Worm (Caenorhabditis elegans) whole organism, young adult: ENCODE results near the gene F55G1.15.

Experiments
- B0336.3 ChIP-seq: fragments of 200-800 bp; sonication (Bioruptor generic); IDR thresholded peaks from 2 replicates; pipeline ENCODE4 v1.3.6; 2022; ENCODE audit warnings: missing genetic modification characterization, missing compliant biosample characterization
- F22D6.2 ChIP-seq: sonication (generic microtip); optimal IDR thresholded peaks from 2 replicates; lab custom pipeline; 2016; ENCODE audit warnings: mild to moderate bottlenecking, missing genetic modification characterization, missing compliant biosample characterization
- F23B12.7 ChIP-seq: sonication (generic microtip); optimal IDR thresholded peaks from 2 replicates; lab custom pipeline; 2017; ENCODE audit warnings: missing genetic modification characterization, mild to moderate bottlenecking, missing compliant biosample characterization, antibody characterized with exemption, moderate library complexity; ENCODE audit not compliant: insufficient read depth
- F39B2.1 ChIP-seq: fragments of 200-800 bp; sonication (Bioruptor generic); IDR thresholded peaks from 2 replicates; pipeline ENCODE4 v1.3.6; 2022; ENCODE audit warnings: missing genetic modification reagents, missing genetic modification characterization, missing compliant biosample characterization
- F49E8.2 ChIP-seq: sonication (generic microtip); optimal IDR thresholded peaks from 3 replicates; lab custom pipeline; 2017; ENCODE audit warnings: missing genetic modification characterization, mild to moderate bottlenecking, missing compliant biosample characterization, antibody characterized with exemption, moderate library complexity; ENCODE audit not compliant: insufficient read depth
- aptf-3 ChIP-seq: fragments of 200-800 bp; sonication (Bioruptor generic); IDR thresholded peaks from 2 replicates; pipeline ENCODE4 v1.3.6; 2022; ENCODE audit warnings: missing genetic modification characterization, missing compliant biosample characterization
- athp-1 ChIP-seq: sonication (generic microtip); optimal IDR thresholded peaks from 2 replicates; lab custom pipeline; 2017; ENCODE audit warnings: mild to moderate bottlenecking, missing genetic modification characterization, missing compliant biosample characterization
- attf-5 ChIP-seq: fragments of 200-800 bp; sonication (Bioruptor generic); optimal IDR thresholded peaks from 2 replicates; lab custom pipeline; 2018; ENCODE audit warnings: mild to moderate bottlenecking, missing genetic modification characterization, missing compliant biosample characterization
- cebp-1 ChIP-seq, 2 experiments: fragments of 200-800 bp in 1 of 2; sonication (Bioruptor generic) in 1 of 2; sonication (generic microtip) in 1 of 2; IDR thresholded peaks in 1 of 2; optimal IDR thresholded peaks in 1 of 2; 2 replicates each; pipeline versions ENCODE4 v1.3.6 to Lab custom; 2017 to 2022; ENCODE audit warnings: missing compliant biosample characterization in 2 of 2, missing genetic modification characterization in 2 of 2, mild to moderate bottlenecking in 1 of 2, missing genetic modification reagents in 1 of 2, moderate library complexity in 1 of 2
- ceh-27 ChIP-seq: fragments of 200-800 bp; sonication (Bioruptor generic); optimal IDR thresholded peaks from 2 replicates; lab custom pipeline; 2018; ENCODE audit warnings: mild to moderate bottlenecking, missing genetic modification characterization, moderate library complexity, missing compliant biosample characterization
- ceh-40 ChIP-seq: fragments of 200-800 bp; sonication (Bioruptor generic); IDR thresholded peaks from 2 replicates; pipeline ENCODE4 v1.3.6; 2022; ENCODE audit warnings: missing genetic modification characterization, missing compliant biosample characterization
- ceh-91 ChIP-seq: fragments of 200-800 bp; sonication (Bioruptor generic); IDR thresholded peaks from 2 replicates; pipeline ENCODE4 v1.3.6; 2022; ENCODE audit warnings: missing genetic modification reagents, missing genetic modification characterization, missing compliant biosample characterization
- chd-7 ChIP-seq: sonication (generic microtip); optimal IDR thresholded peaks from 2 replicates; lab custom pipeline; 2016; ENCODE audit warnings: mild to moderate bottlenecking, missing genetic modification characterization, moderate library complexity, missing compliant biosample characterization
- die-1 ChIP-seq: sonication (generic microtip); optimal IDR thresholded peaks from 2 replicates; lab custom pipeline; 2016; ENCODE audit warnings: missing genotype, mild to moderate bottlenecking, missing genetic modification characterization, missing compliant biosample characterization
- dox-1 ChIP-seq: fragments of 200-800 bp; sonication (Bioruptor generic); IDR thresholded peaks from 2 replicates; pipeline ENCODE4 v1.3.6; 2022; ENCODE audit warnings: missing genetic modification reagents, missing genetic modification characterization, missing compliant biosample characterization
- egl-18 ChIP-seq: fragments of 200-800 bp; sonication (Bioruptor generic); IDR thresholded peaks from 2 replicates; pipeline ENCODE4 v1.3.6; 2022; ENCODE audit warnings: missing genetic modification reagents, missing genetic modification characterization, missing compliant biosample characterization
- ekl-4 ChIP-seq: fragments of 200-800 bp; sonication (Bioruptor generic); IDR thresholded peaks from 2 replicates; pipeline ENCODE4 v1.3.6; 2022; ENCODE audit warnings: missing genetic modification reagents, missing genetic modification characterization, missing compliant biosample characterization
- ets-4 ChIP-seq: fragments of 200-800 bp; sonication (Bioruptor generic); optimal IDR thresholded peaks from 2 replicates; lab custom pipeline; 2018; ENCODE audit warnings: mild to moderate bottlenecking, missing genetic modification characterization, missing compliant biosample characterization
- let-526 ChIP-seq: fragments of 200-800 bp; sonication (Bioruptor generic); IDR thresholded peaks from 2 replicates; pipeline ENCODE4 v1.3.6; 2022; ENCODE audit warnings: missing genetic modification reagents, missing genetic modification characterization, missing compliant biosample characterization
- let-607 ChIP-seq, 2 experiments: fragments of 200-800 bp in 1 of 2; sonication (Bioruptor generic) in 1 of 2; sonication (generic microtip) in 1 of 2; optimal IDR thresholded peaks; 2 replicates each; lab custom pipeline; 2016 to 2018; ENCODE audit warnings: mild to moderate bottlenecking in 2 of 2, missing compliant biosample characterization in 2 of 2, missing genetic modification characterization in 2 of 2, moderate library complexity in 2 of 2, missing genotype in 1 of 2
- lin-26 ChIP-seq: fragments of 200-800 bp; sonication (Bioruptor generic); IDR thresholded peaks from 2 replicates; pipeline ENCODE4 v1.3.6; 2022; ENCODE audit warnings: missing genetic modification reagents, missing genetic modification characterization, missing compliant biosample characterization
- lin-35 ChIP-seq, 3 experiments: fragments of 150-350 bp in 2 of 3; sonication (generic microtip) in 1 of 3; optimal IDR thresholded peaks; 2 replicates each; lab custom pipeline; 2014 to 2018; ENCODE audit warnings: missing biosample characterization in 3 of 3, missing genetic modification characterization in 3 of 3, missing genetic modification reagents in 3 of 3
- lin-54 ChIP-seq: fragments of 200-800 bp; sonication (Bioruptor generic); optimal IDR thresholded peaks from 2 replicates; lab custom pipeline; 2018; ENCODE audit warnings: mild to moderate bottlenecking, missing genetic modification characterization, missing compliant biosample characterization
- lsy-27 ChIP-seq: sonication (generic microtip); optimal IDR thresholded peaks from 2 replicates; lab custom pipeline; 2017; ENCODE audit warnings: missing genetic modification characterization, mild to moderate bottlenecking, missing compliant biosample characterization, antibody characterized with exemption, missing genotype, borderline replicate concordance; ENCODE audit not compliant: insufficient read depth
- madf-10 ChIP-seq: sonication (generic microtip); optimal IDR thresholded peaks from 2 replicates; lab custom pipeline; 2016; ENCODE audit warnings: mild to moderate bottlenecking, missing genetic modification characterization, missing compliant biosample characterization
- madf-6 ChIP-seq: fragments of 200-800 bp; sonication (Bioruptor generic); IDR thresholded peaks from 2 replicates; pipeline ENCODE4 v1.3.6; 2022; ENCODE audit warnings: missing genetic modification reagents, missing genetic modification characterization, missing compliant biosample characterization
- madf-8 ChIP-seq: fragments of 200-800 bp; sonication (Bioruptor generic); conservative IDR thresholded peaks from 2 replicates; pipeline ENCODE4 v1.3.6; 2022; ENCODE audit warnings: missing genetic modification reagents, missing genetic modification characterization, missing compliant biosample characterization
- mcd-1 ChIP-seq: fragments of 200-800 bp; sonication (Bioruptor generic); IDR thresholded peaks from 2 replicates; pipeline ENCODE4 v1.3.6; 2022; ENCODE audit warnings: missing genetic modification reagents, missing genetic modification characterization, missing compliant biosample characterization
- mel-28 ChIP-seq: sonication (generic microtip); optimal IDR thresholded peaks from 2 replicates; lab custom pipeline; 2016; ENCODE audit warnings: borderline replicate concordance, mild to moderate bottlenecking, missing genetic modification characterization, missing compliant biosample characterization
- nfyb-1 ChIP-seq: fragments of 200-800 bp; sonication (Bioruptor generic); IDR thresholded peaks from 2 replicates; pipeline ENCODE4 v1.3.6; 2022; ENCODE audit warnings: missing genetic modification reagents, missing genetic modification characterization, missing compliant biosample characterization
- nhr-120 ChIP-seq: fragments of 200-800 bp; sonication (Bioruptor generic); IDR thresholded peaks from 2 replicates; pipeline ENCODE4 v1.3.6; 2022; ENCODE audit warnings: missing genetic modification characterization, missing compliant biosample characterization
- nhr-27 ChIP-seq: fragments of 200-800 bp; sonication (Bioruptor generic); optimal IDR thresholded peaks from 2 replicates; lab custom pipeline; 2018; ENCODE audit warnings: mild to moderate bottlenecking, missing genetic modification characterization, moderate library complexity, missing compliant biosample characterization
- nhr-80 ChIP-seq: sonication (generic microtip); optimal IDR thresholded peaks from 2 replicates; lab custom pipeline; 2016; ENCODE audit warnings: missing genetic modification characterization, missing compliant biosample characterization
- nhr-90 ChIP-seq: sonication (generic microtip); optimal IDR thresholded peaks from 2 replicates; lab custom pipeline; 2016; ENCODE audit warnings: missing genotype, mild to moderate bottlenecking, missing genetic modification characterization, missing compliant biosample characterization
- somi-1 ChIP-seq: fragments of 200-800 bp; sonication (Bioruptor generic); optimal IDR thresholded peaks from 2 replicates; lab custom pipeline; 2018; ENCODE audit warnings: mild to moderate bottlenecking, missing genetic modification characterization, missing compliant biosample characterization
- tbp1 ChIP-seq: fragments of 200-800 bp; sonication (Bioruptor generic); optimal IDR thresholded peaks from 2 replicates; lab custom pipeline; 2018; ENCODE audit warnings: mild to moderate bottlenecking, missing genetic modification characterization, missing compliant biosample characterization
- tbx-9 ChIP-seq: sonication (generic microtip); optimal IDR thresholded peaks from 2 replicates; lab custom pipeline; 2016; ENCODE audit warnings: borderline replicate concordance, missing genetic modification characterization, inconsistent platforms, missing compliant biosample characterization
- zfh-2 ChIP-seq: fragments of 200-800 bp; sonication (Bioruptor generic); conservative IDR thresholded peaks from 2 replicates; pipeline ENCODE4 v1.3.6; 2022; ENCODE audit warnings: missing genetic modification reagents, missing genetic modification characterization, missing compliant biosample characterization
- ztf-18 ChIP-seq: sonication (generic microtip); optimal IDR thresholded peaks from 2 replicates; lab custom pipeline; 2016; ENCODE audit warnings: missing genotype, mild to moderate bottlenecking, missing genetic modification characterization, missing compliant biosample characterization

F55G1.15 gene

ce11 chrIV:7501337-7501736 lies at the start of gene F55G1.15:
TSS of gene F55G1.15 (minus strand) at chrIV:7501437.
- TF ChIP-seq F23B12.7 (no peak), lsy-27 (tag; lab: Kevin White, UChicago) (no peak), F22D6.2 (tag; lab: Kevin White, UChicago) (no peak), madf-8 (GFP tag; lab: Robert Waterston, UW) (no peak), F49E8.2 (no peak), tbx-9 (tag; lab: Kevin White, UChicago) (no peak), nhr-80 (tag; lab: Kevin White, UChicago) (no peak), lin-35 (GFP tag; optimal IDR thresholded peaks at IDR 0.05; lab: Kevin White, UChicago) (no peak), nhr-27 (no peak), ztf-18 (tag; lab: Kevin White, UChicago) (no peak), F39B2.1 (no peak), B0336.3 (no peak), ceh-91 (GFP tag; lab: Robert Waterston, UW) (no peak), die-1 (tag; lab: Kevin White, UChicago) (no peak), somi-1 (no peak), ekl-4 (GFP tag; lab: Robert Waterston, UW) (no peak)

ce11 chrIV:7550445-7550844 lies 49.2 kb upstream of the F55G1.15 start, which contains the start of gene pam-1:
TSS of gene pam-1 (minus strand) at chrIV:7550812.
- TF ChIP-seq chd-7 (tag; lab: Kevin White, UChicago) (no peak), cebp-1 (GFP tag; IDR thresholded peaks at IDR 0.05; lab: Robert Waterston, UW) (no peak), cebp-1 (tag; optimal IDR thresholded peaks at IDR 0.05; lab: Kevin White, UChicago) (peak; percentile 42), nfyb-1 (GFP tag; lab: Robert Waterston, UW) (peak; percentile 26; the same call in 1 of the 2 replicates)

- no peak for TF ChIP-seq ceh-40 (GFP tag; lab: Robert Waterston, UW)
- peak; percentile 31; the same call in 1 of the 2 replicates for TF ChIP-seq madf-6 (GFP tag; lab: Robert Waterston, UW)
- peak; percentile 68; the same call in 1 of the 2 replicates for TF ChIP-seq zfh-2 (GFP tag; lab: Robert Waterston, UW)
- peak; percentile 89 to 96 for TF ChIP-seq let-607 (tag; optimal IDR thresholded peaks at IDR 0.05; lab: Kevin White, UChicago)
- 0 out of 2 replicates have a peak, but pooled peaks have one; percentile 25 for TF ChIP-seq nfyb-1 (GFP tag; lab: Robert Waterston, UW)
- TF ChIP-seq tbp1 (GFP tag; lab: Kevin White, UChicago), result peak; percentile 12
- TF ChIP-seq cebp-1 (GFP tag; IDR thresholded peaks at IDR 0.05; lab: Robert Waterston, UW), result peak; percentile 33; the same call in 1 of the 2 replicates
- peak; percentile 16 for TF ChIP-seq cebp-1 (tag; optimal IDR thresholded peaks at IDR 0.05; lab: Kevin White, UChicago)
- peak; percentile 18 for TF ChIP-seq madf-10 (tag; lab: Kevin White, UChicago)
- TF ChIP-seq let-526 (GFP tag; lab: Robert Waterston, UW), result peak; percentile 64; the same call in 1 of the 2 replicates
- TF ChIP-seq attf-5 (GFP tag; lab: Kevin White, UChicago), result peak; percentile 58
- TF ChIP-seq athp-1 (tag; lab: Kevin White, UChicago), result no peak
- TF ChIP-seq mcd-1, result peak; percentile 57
- TF ChIP-seq lin-54 (GFP tag; lab: Kevin White, UChicago), result peak; percentile 36
- peak; percentile 55 for TF ChIP-seq ztf-18 (tag; lab: Kevin White, UChicago)
- TF ChIP-seq ceh-27 (GFP tag; lab: Kevin White, UChicago), result peak; percentile 71
- TF ChIP-seq nhr-120 (GFP tag; lab: Robert Waterston, UW), result 0 out of 2 replicates have a peak, but pooled peaks have one; percentile 32
- no peak for TF ChIP-seq egl-18 (GFP tag; lab: Robert Waterston, UW)
- TF ChIP-seq lin-26, result peak; percentile 43
- TF ChIP-seq nhr-80 (tag; lab: Kevin White, UChicago), result peak; percentile 96
- peak; percentile 66 for TF ChIP-seq dox-1 (GFP tag; lab: Robert Waterston, UW)
- TF ChIP-seq mel-28 (tag; lab: Kevin White, UChicago), result no peak
- TF ChIP-seq nhr-90 (tag; lab: Kevin White, UChicago), result peak; percentile 41
- no peak for TF ChIP-seq aptf-3
- TF ChIP-seq ets-4 (GFP tag; lab: Kevin White, UChicago), result peak; percentile 86
These were observed 48.6 kb upstream of the F55G1.15 start for ce11 chrIV:7549844-7550243.
